Fruit fly (Drosophila melanogaster) whole organism, prepupa: ENCODE measurements around the gene Lztr1.

Experiments
- CG10631 ChIP-seq: fragments of 200-800 bp; sonication (Bioruptor generic); optimal IDR thresholded peaks from 2 replicates; lab custom pipeline; 2016; ENCODE audit warnings: missing biosample characterization, missing genetic modification characterization
- CG10669 ChIP-seq: fragments of 200-800 bp; sonication (Bioruptor generic); optimal IDR thresholded peaks from 3 replicates; lab custom pipeline; 2018; ENCODE audit warnings: missing biosample characterization, mild to moderate bottlenecking, missing genetic modification characterization, moderate library complexity
- CG11294 ChIP-seq: fragments of 200-800 bp; sonication (Bioruptor generic); IDR thresholded peaks from 2 replicates; pipeline ENCODE4 v1.3.6; 2022; ENCODE audit warnings: missing biosample characterization, missing genetic modification characterization
- CG11762 ChIP-seq: fragments of 200-800 bp; sonication (Bioruptor generic); optimal IDR thresholded peaks from 3 replicates; lab custom pipeline; 2016; ENCODE audit warnings: missing biosample characterization, missing genetic modification characterization; ENCODE audit not compliant: insufficient read depth
- CG11902 ChIP-seq: fragments of 200-800 bp; sonication (Bioruptor generic); optimal IDR thresholded peaks from 3 replicates; lab custom pipeline; 2016; ENCODE audit warnings: missing biosample characterization, missing genetic modification characterization
- CG15336 ChIP-seq: fragments of 200-800 bp; sonication (Bioruptor generic); IDR thresholded peaks from 2 replicates; pipeline ENCODE4 v1.3.6; 2022; ENCODE audit warnings: missing biosample characterization, missing genetic modification characterization
- CG1621 ChIP-seq: fragments of 200-800 bp; sonication (Bioruptor generic); optimal IDR thresholded peaks from 3 replicates; lab custom pipeline; 2018; ENCODE audit warnings: missing biosample characterization, mild to moderate bottlenecking, missing genetic modification characterization
- CG31627 ChIP-seq: fragments of 200-800 bp; sonication (Bioruptor generic); optimal IDR thresholded peaks from 3 replicates; lab custom pipeline; 2016; ENCODE audit warnings: missing biosample characterization, missing genetic modification characterization
- CG4318 ChIP-seq: fragments of 200-800 bp; sonication (Bioruptor generic); optimal IDR thresholded peaks from 3 replicates; lab custom pipeline; 2017; ENCODE audit warnings: missing biosample characterization, mild to moderate bottlenecking, missing genetic modification characterization
- CG6163 ChIP-seq: fragments of 200-800 bp; sonication (Bioruptor generic); IDR thresholded peaks from 3 replicates; pipeline ENCODE4 v1.3.6; 2022; ENCODE audit warnings: missing biosample characterization, missing genetic modification characterization
- CG6276 ChIP-seq: fragments of 200-800 bp; sonication (Bioruptor generic); optimal IDR thresholded peaks from 2 replicates; lab custom pipeline; 2017; ENCODE audit warnings: missing biosample characterization, mild to moderate bottlenecking, missing genetic modification characterization
- CG6792 ChIP-seq: fragments of 200-800 bp; sonication (Bioruptor generic); optimal IDR thresholded peaks from 3 replicates; lab custom pipeline; 2016; ENCODE audit warnings: missing biosample characterization, missing genetic modification characterization
- CG6854 ChIP-seq: fragments of 200-800 bp; sonication (Bioruptor generic); optimal IDR thresholded peaks from 2 replicates; lab custom pipeline; 2017; ENCODE audit warnings: missing biosample characterization, mild to moderate bottlenecking, missing genetic modification characterization
- CG7368 ChIP-seq: fragments of 200-800 bp; sonication (Bioruptor generic); optimal IDR thresholded peaks from 3 replicates; lab custom pipeline; 2016; ENCODE audit warnings: missing biosample characterization, missing genetic modification characterization
- CG8119 ChIP-seq: fragments of 200-800 bp; sonication (Bioruptor generic); IDR thresholded peaks from 3 replicates; pipeline ENCODE4 v1.3.6; 2022; ENCODE audit warnings: missing biosample characterization, missing genetic modification characterization
- CG8319 ChIP-seq: fragments of 200-800 bp; sonication (Bioruptor generic); optimal IDR thresholded peaks from 3 replicates; lab custom pipeline; 2016; ENCODE audit warnings: missing biosample characterization, missing genetic modification characterization
- CG8632 ChIP-seq: fragments of 200-800 bp; sonication (Bioruptor generic); optimal IDR thresholded peaks from 3 replicates; lab custom pipeline; 2016; ENCODE audit warnings: missing biosample characterization, missing genetic modification characterization
- Eip75B ChIP-seq: fragments of 200-800 bp; sonication (Bioruptor generic); optimal IDR thresholded peaks from 3 replicates; lab custom pipeline; 2016; ENCODE audit warnings: missing biosample characterization, missing genetic modification characterization
- Eip78C ChIP-seq: fragments of 200-800 bp; sonication (Bioruptor generic); peaks from one replicate; lab custom pipeline; 2016; ENCODE audit warnings: missing biosample characterization, missing genetic modification characterization
- Eip93F ChIP-seq: fragments of 200-800 bp; sonication (Bioruptor generic); optimal IDR thresholded peaks from 2 replicates; lab custom pipeline; 2016; ENCODE audit warnings: missing biosample characterization, mild to moderate bottlenecking, missing genetic modification characterization
- Ets21C ChIP-seq: fragments of 200-800 bp; sonication (Bioruptor generic); optimal IDR thresholded peaks from 3 replicates; lab custom pipeline; 2016; ENCODE audit warnings: missing biosample characterization, missing genetic modification characterization
- Ets96B ChIP-seq: fragments of 200-800 bp; optimal IDR thresholded peaks from 2 replicates; lab custom pipeline; 2019; ENCODE audit warnings: missing biosample characterization, mild to moderate bottlenecking, missing genetic modification characterization, moderate library complexity
- Hr38 ChIP-seq: sonication (Bioruptor generic); optimal IDR thresholded peaks from 2 replicates; lab custom pipeline; 2016; ENCODE audit warnings: missing biosample characterization, missing genetic modification characterization
- Hr39 ChIP-seq: fragments of 200-800 bp; sonication (Bioruptor generic); optimal IDR thresholded peaks from 2 replicates; lab custom pipeline; 2016; ENCODE audit warnings: missing biosample characterization, missing genetic modification characterization
- Lpt ChIP-seq: fragments of 200-800 bp; sonication (Bioruptor generic); optimal IDR thresholded peaks from 3 replicates; lab custom pipeline; 2016; ENCODE audit warnings: missing biosample characterization, missing genetic modification characterization
- OdsH ChIP-seq: fragments of 200-800 bp; sonication (Bioruptor generic); optimal IDR thresholded peaks from 3 replicates; lab custom pipeline; 2016; ENCODE audit warnings: missing biosample characterization, missing genetic modification characterization
- Smox ChIP-seq: fragments of 200-800 bp; sonication (Bioruptor generic); optimal IDR thresholded peaks from 3 replicates; lab custom pipeline; 2016; ENCODE audit warnings: missing biosample characterization, missing genetic modification characterization
- Sox14 ChIP-seq: fragments of 200-800 bp; sonication (Bioruptor generic); optimal IDR thresholded peaks from 3 replicates; lab custom pipeline; 2016; ENCODE audit warnings: missing biosample characterization, missing genetic modification characterization
- Sox15 ChIP-seq: fragments of 200-800 bp; sonication (Bioruptor generic); optimal IDR thresholded peaks from 3 replicates; lab custom pipeline; 2016; ENCODE audit warnings: missing biosample characterization, missing genetic modification characterization
- achi ChIP-seq: fragments of 200-800 bp; sonication (Bioruptor generic); optimal IDR thresholded peaks from 3 replicates; lab custom pipeline; 2016; ENCODE audit warnings: missing biosample characterization, missing genetic modification characterization
- eg ChIP-seq: fragments of 200-800 bp; sonication (Bioruptor generic); IDR thresholded peaks from 3 replicates; pipeline ENCODE4 v1.3.6; 2022; ENCODE audit warnings: missing biosample characterization, missing genetic modification characterization
- esn ChIP-seq: fragments of 200-800 bp; sonication (Bioruptor generic); optimal IDR thresholded peaks from 2 replicates; lab custom pipeline; 2016; ENCODE audit warnings: missing biosample characterization, mild to moderate bottlenecking, missing genetic modification characterization, moderate library complexity
- fd59A ChIP-seq: fragments of 200-800 bp; sonication (Bioruptor generic); optimal IDR thresholded peaks from 2 replicates; lab custom pipeline; 2017; ENCODE audit warnings: missing biosample characterization, mild to moderate bottlenecking, missing genetic modification characterization, missing genetic modification reagents
- fkh ChIP-seq: fragments of 200-800 bp; sonication (Bioruptor generic); optimal IDR thresholded peaks from 3 replicates; lab custom pipeline; 2017; ENCODE audit warnings: missing biosample characterization, mild to moderate bottlenecking, missing genetic modification characterization, moderate library complexity
- net ChIP-seq: fragments of 200-800 bp; sonication (Bioruptor generic); optimal IDR thresholded peaks from 3 replicates; lab custom pipeline; 2016; ENCODE audit warnings: missing biosample characterization, missing genetic modification characterization
- pdm3 ChIP-seq: fragments of 200-800 bp; sonication (Bioruptor generic); optimal IDR thresholded peaks from 3 replicates; lab custom pipeline; 2016; ENCODE audit warnings: missing biosample characterization, missing genetic modification characterization
- spab ChIP-seq: fragments of 200-800 bp; sonication (Bioruptor generic); optimal IDR thresholded peaks from 2 replicates; lab custom pipeline; 2017; ENCODE audit warnings: missing biosample characterization, mild to moderate bottlenecking, missing genetic modification characterization, missing genetic modification reagents
- ss ChIP-seq, 2 experiments: fragments of 200-800 bp; sonication (Bioruptor generic); optimal IDR thresholded peaks; 2 replicates in 1 of 2; 3 replicates in 1 of 2; lab custom pipeline; 2017 to 2018; ENCODE audit warnings: mild to moderate bottlenecking in 2 of 2, missing biosample characterization in 2 of 2, missing genetic modification characterization in 2 of 2, moderate library complexity in 1 of 2
- svp ChIP-seq: fragments of 200-800 bp; sonication (Bioruptor generic); peaks from one replicate; lab custom pipeline; 2016; ENCODE audit warnings: missing biosample characterization, missing genetic modification characterization

Gene Lztr1

dm6 chrX:930048-930800 is 2.8 kb upstream of the Lztr1 start, which contains the start of gene CG3708:
Gene CG3708 (minus strand): TSS chrX:930098.
- TF ChIP-seq Lpt (GFP tag; lab: Kevin White, UChicago) = no peak
- TF ChIP-seq CG11294 = no peak
- TF ChIP-seq CG7368 (GFP tag; lab: Kevin White, UChicago) = no peak

dm6 chrX:927863-928257 is 478 bp upstream of the Lztr1 start, which contains the start of the genes CG43867 and MED22:
Gene CG43867 (minus strand): TSS chrX:927975.
Gene MED22 (plus strand): TSS chrX:928139.
- TF ChIP-seq CG7368 (GFP tag; lab: Kevin White, UChicago) = no peak
- no peak for TF ChIP-seq CG15336 (GFP tag; lab: Robert Waterston, UW)
- TF ChIP-seq spab (GFP tag; lab: Kevin White, UChicago) = no peak
- TF ChIP-seq CG10631 (GFP tag; lab: Kevin White, UChicago) = no peak
- TF ChIP-seq CG11294 = no peak
- no peak for TF ChIP-seq OdsH (GFP tag; lab: Kevin White, UChicago)
- no peak for TF ChIP-seq CG8319 (GFP tag; lab: Kevin White, UChicago)
- TF ChIP-seq eg (GFP tag; lab: Robert Waterston, UW) = no peak

dm6 chrX:921359-921758 is 6.0 kb downstream of the Lztr1 start:
- TF ChIP-seq CG6276 (GFP tag; lab: Kevin White, UChicago) (no peak), CG4318 (no peak), Eip75B (GFP tag; lab: Kevin White, UChicago) (no peak), Ets96B (tag; lab: Kevin White, UChicago) (no peak), CG10669 (GFP tag; lab: Kevin White, UChicago) (no peak), svp (GFP tag; lab: Kevin White, UChicago) (peak; percentile 54), CG31627 (peak; percentile 27), Hr39 (GFP tag; lab: Kevin White, UChicago) (peak; percentile 40), pdm3 (GFP tag; lab: Kevin White, UChicago) (no peak), CG6854 (GFP tag; lab: Kevin White, UChicago) (no peak), CG6792 (GFP tag; lab: Kevin White, UChicago) (peak; percentile 18), CG11902 (no peak), eg (GFP tag; lab: Robert Waterston, UW) (no peak), Sox15 (GFP tag; lab: Kevin White, UChicago) (no peak)
- TF ChIP-seq, all 60 proteins: peak for 4

dm6 chrX:908763-909497 is 18.5 kb downstream of the Lztr1 start:
- no peak for TF ChIP-seq net
- TF ChIP-seq ss (GFP tag; optimal IDR thresholded peaks at IDR 0.05; lab: Kevin White, UChicago) = peak in 1 of 2 experiments; percentile 47

- peak; percentile 98 for TF ChIP-seq Eip78C (GFP tag; lab: Kevin White, UChicago)
- no peak for TF ChIP-seq fkh (GFP tag; lab: Kevin White, UChicago)
- TF ChIP-seq CG1621 (tag; lab: Kevin White, UChicago) = peak; percentile 91
- peak; percentile 92 for TF ChIP-seq Smox (GFP tag; lab: Kevin White, UChicago)
- TF ChIP-seq Ets21C = peak; percentile 91
- peak; percentile 68 for TF ChIP-seq Eip93F
- TF ChIP-seq Hr39 (GFP tag; lab: Kevin White, UChicago) = peak; percentile 95
- peak; percentile 91 for TF ChIP-seq achi
- peak; percentile 91 for TF ChIP-seq Sox15 (GFP tag; lab: Kevin White, UChicago)
- TF ChIP-seq net = peak; percentile 90
- TF ChIP-seq CG6276 (GFP tag; lab: Kevin White, UChicago) = peak; percentile 92
- TF ChIP-seq CG11762 (GFP tag; lab: Kevin White, UChicago) = peak; percentile 87
- TF ChIP-seq CG6163 (GFP tag; lab: Robert Waterston, UW) = peak; percentile 94
- TF ChIP-seq fd59A = peak; percentile 88
- TF ChIP-seq CG8632 (GFP tag; lab: Kevin White, UChicago) = peak; percentile 88
- TF ChIP-seq Hr38 = no peak
- peak; percentile 94 for TF ChIP-seq esn
- peak; percentile 95 for TF ChIP-seq Sox14 (GFP tag; lab: Kevin White, UChicago)
- peak; percentile 91 for TF ChIP-seq CG11902
- peak; percentile 88 for TF ChIP-seq CG8319 (GFP tag; lab: Kevin White, UChicago)
- TF ChIP-seq spab (GFP tag; lab: Kevin White, UChicago) = peak; percentile 83
- peak; percentile 92 for TF ChIP-seq CG8119
- peak; percentile 89 for TF ChIP-seq Ets96B (tag; lab: Kevin White, UChicago)
These were observed 26.5 kb downstream of the Lztr1 start for dm6 chrX:900725-901345.
